Worm (Caenorhabditis elegans) whole organism, mixed stage, embryonic: ENCODE data around the gene ZC250.5.

Source experiments
- elt-3 ChIP-seq: fragments of 150-350 bp; optimal IDR thresholded peaks from 2 replicates; lab custom pipeline; 2014; ENCODE audit warnings: missing biosample characterization, missing genetic modification characterization
- pha-4 ChIP-seq: fragments of 150-350 bp; optimal IDR thresholded peaks from 2 replicates; lab custom pipeline; 2018; ENCODE audit warnings: missing biosample characterization, missing genetic modification reagents, missing genetic modification characterization
- snpc-4 ChIP-seq: fragments of 150-350 bp; optimal IDR thresholded peaks from 2 replicates; lab custom pipeline; 2014; ENCODE audit warnings: missing biosample characterization, missing genetic modification characterization
- unc-62 ChIP-seq: fragments of 150-350 bp; optimal IDR thresholded peaks from 2 replicates; lab custom pipeline; 2014; ENCODE audit warnings: missing biosample characterization, missing genetic modification reagents, missing genetic modification characterization

ce11 chrV:5780713-5781360, 24.7 kb upstream of the ZC250.5 start, which contains the start of gene F44E7.5:
- TF ChIP-seq pha-4 (tag; lab: Kevin White, UChicago): no peak
- no peak for TF ChIP-seq elt-3 (tag; lab: Kevin White, UChicago)
- no peak for TF ChIP-seq unc-62 (GFP tag; lab: Kevin White, UChicago)
- no peak for TF ChIP-seq snpc-4 (tag; lab: Kevin White, UChicago)
